Fruit fly (Drosophila melanogaster) whole organism, embryonic: ENCODE results near the gene Mtpalpha.

Source experiments
- Abd-B ChIP-seq: fragments of 200-800 bp; sonication (Bioruptor generic); optimal IDR thresholded peaks from 2 replicates; lab custom pipeline; 2018; ENCODE audit warnings: missing biosample characterization, mild to moderate bottlenecking, missing genetic modification characterization, moderate library complexity
- B-H1 ChIP-seq: fragments of 200-800 bp; sonication (Bioruptor generic); IDR thresholded peaks from 3 replicates; pipeline ENCODE4 v1.3.6; 2022; ENCODE audit warnings: missing biosample characterization, missing genetic modification characterization
- Bdp1 ChIP-seq: fragments of 200-800 bp; sonication (Bioruptor generic); optimal IDR thresholded peaks from 3 replicates; lab custom pipeline; 2016; ENCODE audit warnings: missing biosample characterization, missing genetic modification characterization
- Blimp-1 ChIP-seq: fragments of 200-800 bp; sonication (Bioruptor generic); optimal IDR thresholded peaks from 3 replicates; lab custom pipeline; 2018; ENCODE audit warnings: missing biosample characterization, missing genetic modification characterization, mild to moderate bottlenecking, moderate library complexity, missing genetic modification reagents
- CG10209 ChIP-seq: fragments of 200-800 bp; sonication (Bioruptor generic); optimal IDR thresholded peaks from 3 replicates; lab custom pipeline; 2017; ENCODE audit warnings: missing biosample characterization, mild to moderate bottlenecking, missing genetic modification characterization, missing genetic modification reagents
- CG10565 ChIP-seq: fragments of 200-800 bp; sonication (Bioruptor generic); optimal IDR thresholded peaks from 3 replicates; lab custom pipeline; 2016; ENCODE audit warnings: missing biosample characterization, mild to moderate bottlenecking, missing genetic modification characterization
- CG10979 ChIP-seq: fragments of 200-800 bp; sonication (Bioruptor generic); optimal IDR thresholded peaks from 2 replicates; lab custom pipeline; 2018; ENCODE audit warnings: missing biosample characterization, mild to moderate bottlenecking, missing genetic modification characterization, moderate library complexity
- CG12236 ChIP-seq: fragments of 200-800 bp; sonication (Bioruptor generic); optimal IDR thresholded peaks from 2 replicates; lab custom pipeline; 2016; ENCODE audit warnings: missing biosample characterization, missing genetic modification characterization
- CG12659 ChIP-seq: fragments of 200-800 bp; sonication (Bioruptor generic); optimal IDR thresholded peaks from 3 replicates; lab custom pipeline; 2017; ENCODE audit warnings: mild to moderate bottlenecking, missing biosample characterization, missing genetic modification reagents, missing genetic modification characterization
- CG17361 ChIP-seq: fragments of 200-800 bp; sonication (Bioruptor generic); IDR thresholded peaks from 3 replicates; pipeline ENCODE4 v1.3.6; 2022; ENCODE audit warnings: missing biosample characterization, missing genetic modification characterization
- CG17568 ChIP-seq: fragments of 200-800 bp; sonication (Bioruptor generic); optimal IDR thresholded peaks from 2 replicates; lab custom pipeline; 2018; ENCODE audit warnings: missing biosample characterization, mild to moderate bottlenecking, missing genetic modification characterization, moderate library complexity
- CG17829 ChIP-seq: fragments of 200-800 bp; optimal IDR thresholded peaks from 2 replicates; lab custom pipeline; 2019; ENCODE audit warnings: missing biosample characterization, mild to moderate bottlenecking, missing genetic modification characterization, moderate library complexity
- CG2129 ChIP-seq: fragments of 200-800 bp; sonication (Bioruptor generic); IDR thresholded peaks from 2 replicates; pipeline ENCODE4 v1.3.6; 2022; ENCODE audit warnings: missing biosample characterization, missing genetic modification characterization; ENCODE audit not compliant: partially characterized antibody
- CG30431 ChIP-seq: fragments of 200-800 bp; sonication (Bioruptor generic); optimal IDR thresholded peaks from 2 replicates; lab custom pipeline; 2017; ENCODE audit warnings: missing biosample characterization, missing genetic modification characterization
- CG31224 ChIP-seq: fragments of 200-800 bp; sonication (Bioruptor generic); IDR thresholded peaks from 2 replicates; pipeline ENCODE4 v1.3.6; 2022; ENCODE audit warnings: missing biosample characterization, missing genetic modification characterization
- CG31388 ChIP-seq: fragments of 200-800 bp; sonication (Bioruptor generic); optimal IDR thresholded peaks from 2 replicates; lab custom pipeline; 2016; ENCODE audit warnings: missing biosample characterization, missing genetic modification characterization
- CG32772 ChIP-seq: fragments of 200-800 bp; sonication (Bioruptor generic); IDR thresholded peaks from 2 replicates; pipeline ENCODE4 v1.3.6; 2022; ENCODE audit warnings: missing biosample characterization, missing genetic modification characterization
- CG3838 ChIP-seq: fragments of 200-800 bp; sonication (Bioruptor generic); optimal IDR thresholded peaks from 3 replicates; lab custom pipeline; 2016; ENCODE audit warnings: missing biosample characterization, missing genetic modification characterization
- CG6272 ChIP-seq: fragments of 200-800 bp; sonication (Bioruptor generic); IDR thresholded peaks from 2 replicates; pipeline ENCODE4 v1.3.6; 2022; ENCODE audit warnings: missing biosample characterization, missing genetic modification characterization
- CG6791 ChIP-seq: fragments of 200-800 bp; sonication (Bioruptor generic); IDR thresholded peaks from 3 replicates; pipeline ENCODE4 v1.3.6; 2022; ENCODE audit warnings: missing biosample characterization, missing genetic modification characterization; ENCODE audit not compliant: partially characterized antibody
- Chrac-16 ChIP-seq: fragments of 200-800 bp; sonication (Bioruptor generic); optimal IDR thresholded peaks from 3 replicates; lab custom pipeline; 2016; ENCODE audit warnings: missing biosample characterization, missing genetic modification characterization
- E2f2 ChIP-seq: fragments of 200-800 bp; sonication (Bioruptor generic); IDR thresholded peaks from 2 replicates; pipeline ENCODE4 v1.3.6; 2022; ENCODE audit warnings: missing biosample characterization, missing genetic modification characterization
- Myb ChIP-seq: fragments of 200-800 bp; sonication (Bioruptor generic); optimal IDR thresholded peaks from 2 replicates; lab custom pipeline; 2016; ENCODE audit warnings: missing biosample characterization, missing genetic modification characterization
- Oli ChIP-seq: fragments of 200-800 bp; sonication (Bioruptor generic); optimal IDR thresholded peaks from 2 replicates; lab custom pipeline; 2018; ENCODE audit warnings: missing biosample characterization, mild to moderate bottlenecking, missing genetic modification characterization, moderate library complexity
- Rx ChIP-seq: fragments of 200-800 bp; sonication (Bioruptor generic); IDR thresholded peaks from 2 replicates; pipeline ENCODE4 v1.3.6; 2022; ENCODE audit warnings: missing biosample characterization, missing genetic modification characterization
- Trl ChIP-seq, 3 experiments: fragments of >200 bp in 2 of 3; fragments of 200-800 bp in 1 of 3; sonication (Bioruptor generic) in 1 of 3; optimal IDR thresholded peaks; 2 replicates in 1 of 3; 3 replicates in 2 of 3; lab custom pipeline; 2016 to 2017; ENCODE audit warnings: missing biosample characterization in 1 of 3, missing genetic modification characterization in 1 of 3
- Xbp1 ChIP-seq: fragments of 200-800 bp; sonication (Bioruptor generic); optimal IDR thresholded peaks from 3 replicates; lab custom pipeline; 2016; ENCODE audit warnings: missing biosample characterization, mild to moderate bottlenecking, missing genetic modification characterization
- ac ChIP-seq: fragments of 200-800 bp; sonication (Bioruptor generic); optimal IDR thresholded peaks from 3 replicates; lab custom pipeline; 2017; ENCODE audit warnings: missing biosample characterization, mild to moderate bottlenecking, missing genetic modification characterization
- aop ChIP-seq: fragments of 200-800 bp; sonication (Bioruptor generic); IDR thresholded peaks from 2 replicates; pipeline ENCODE4 v1.3.6; 2022; ENCODE audit warnings: missing biosample characterization, missing genetic modification characterization
- ash1 ChIP-seq: fragments of 200-800 bp; sonication (Bioruptor generic); optimal IDR thresholded peaks from 2 replicates; lab custom pipeline; 2018; ENCODE audit warnings: missing biosample characterization, mild to moderate bottlenecking, missing genetic modification characterization
- chn ChIP-seq: fragments of 200-800 bp; sonication (Bioruptor generic); optimal IDR thresholded peaks from 2 replicates; lab custom pipeline; 2016; ENCODE audit warnings: missing biosample characterization, missing genetic modification characterization
- dpn ChIP-seq, 2 experiments: fragments of 200-800 bp; sonication (Bioruptor generic); optimal IDR thresholded peaks; 3 replicates each; lab custom pipeline; 2016; ENCODE audit warnings: missing biosample characterization in 2 of 2, missing genetic modification characterization in 2 of 2
- gfzf ChIP-seq: fragments of 200-800 bp; sonication (Bioruptor generic); optimal IDR thresholded peaks from 2 replicates; lab custom pipeline; 2016; ENCODE audit warnings: missing biosample characterization, mild to moderate bottlenecking, missing genetic modification characterization, moderate library complexity
- h ChIP-seq: fragments of >200 bp; optimal IDR thresholded peaks from 2 replicates; lab custom pipeline; 2017
- kni ChIP-seq: fragments of 200-800 bp; sonication (Bioruptor generic); optimal IDR thresholded peaks from 3 replicates; lab custom pipeline; 2017; ENCODE audit warnings: mild to moderate bottlenecking, missing biosample characterization, missing genetic modification reagents, missing genetic modification characterization
- lmd ChIP-seq: fragments of 200-800 bp; sonication (Bioruptor generic); IDR thresholded peaks from 2 replicates; pipeline ENCODE4 v1.3.6; 2022; ENCODE audit warnings: missing biosample characterization, missing genetic modification characterization
- odd ChIP-seq: fragments of 200-800 bp; sonication (Bioruptor generic); optimal IDR thresholded peaks from 2 replicates; lab custom pipeline; 2017; ENCODE audit warnings: missing biosample characterization, mild to moderate bottlenecking, missing genetic modification characterization
- pb ChIP-seq: fragments of 200-800 bp; sonication (Bioruptor generic); optimal IDR thresholded peaks from 3 replicates; lab custom pipeline; 2016; ENCODE audit warnings: missing biosample characterization, missing genetic modification characterization
- prd ChIP-seq, 3 experiments: fragments of >200 bp in 2 of 3; fragments of 200-800 bp in 1 of 3; sonication (Bioruptor generic) in 1 of 3; optimal IDR thresholded peaks in 2 of 3; IDR thresholded peaks in 1 of 3; 2 replicates in 2 of 3; 3 replicates in 1 of 3; pipeline versions ENCODE4 v1.3.6 to Lab custom; 2017 to 2022; ENCODE audit warnings: missing biosample characterization in 1 of 3, missing genetic modification characterization in 1 of 3
- psq ChIP-seq: fragments of 200-800 bp; sonication (Bioruptor generic); optimal IDR thresholded peaks from 2 replicates; lab custom pipeline; 2017; ENCODE audit warnings: missing biosample characterization, missing genetic modification characterization
- row ChIP-seq: fragments of 200-800 bp; sonication (Bioruptor generic); IDR thresholded peaks from 3 replicates; pipeline ENCODE4 v1.3.6; 2022; ENCODE audit warnings: missing biosample characterization, missing genetic modification characterization
- schlank ChIP-seq: fragments of 200-800 bp; sonication (Bioruptor generic); optimal IDR thresholded peaks from 2 replicates; lab custom pipeline; 2018; ENCODE audit warnings: missing biosample characterization, mild to moderate bottlenecking, missing genetic modification characterization
- sima ChIP-seq: fragments of 200-800 bp; sonication (Bioruptor generic); optimal IDR thresholded peaks from 2 replicates; lab custom pipeline; 2016; ENCODE audit warnings: missing biosample characterization, missing genetic modification characterization
- slbo ChIP-seq: fragments of 200-800 bp; sonication (Bioruptor generic); IDR thresholded peaks from 2 replicates; pipeline ENCODE4 v1.3.6; 2022; ENCODE audit warnings: missing biosample characterization, missing genetic modification characterization
- stwl ChIP-seq: fragments of 200-800 bp; sonication (Bioruptor generic); optimal IDR thresholded peaks from 3 replicates; lab custom pipeline; 2018; ENCODE audit warnings: missing biosample characterization, mild to moderate bottlenecking, missing genetic modification characterization, moderate library complexity
- trem ChIP-seq: fragments of 200-800 bp; optimal IDR thresholded peaks from 3 replicates; lab custom pipeline; 2019; ENCODE audit warnings: missing biosample characterization, mild to moderate bottlenecking, missing genetic modification characterization, moderate library complexity
- twi ChIP-seq: fragments of 200-800 bp; optimal IDR thresholded peaks from 2 replicates; lab custom pipeline; 2019; ENCODE audit warnings: missing biosample characterization, mild to moderate bottlenecking, missing genetic modification characterization, moderate library complexity
- unc-4 ChIP-seq: fragments of 200-800 bp; sonication (Bioruptor generic); IDR thresholded peaks from 2 replicates; pipeline ENCODE4 v1.3.6; 2022; ENCODE audit warnings: missing biosample characterization, missing genetic modification characterization; ENCODE audit not compliant: partially characterized antibody

Gene Mtpalpha

dm6 chr2L:9569588-9570434 lies 6.8 kb downstream of the Mtpalpha start (continued):
- TF ChIP-seq dpn (GFP tag; optimal IDR thresholded peaks at IDR 0.05; lab: Kevin White, UChicago), result peak; percentile 86 to 94
- no peak for TF ChIP-seq aop (GFP tag; lab: Robert Waterston, UW)
- no peak for TF ChIP-seq prd (optimal IDR thresholded peaks at IDR 0.05; lab: Kevin White, UChicago)
- peak; percentile 93 for TF ChIP-seq prd (GFP tag; IDR thresholded peaks at IDR 0.05; lab: Robert Waterston, UW)
- peak; percentile 89 for TF ChIP-seq psq (GFP tag; lab: Kevin White, UChicago)
- no peak for TF ChIP-seq gfzf
- TF ChIP-seq schlank (tag; lab: Kevin White, UChicago), result peak; percentile 83
- peak; percentile 96 for TF ChIP-seq Xbp1 (GFP tag; lab: Kevin White, UChicago)
- peak; percentile 96 for TF ChIP-seq CG17829
- TF ChIP-seq kni (GFP tag; lab: Kevin White, UChicago), result peak; percentile 42
- TF ChIP-seq stwl, result peak; percentile 56
- TF ChIP-seq ac (GFP tag; lab: Kevin White, UChicago), result peak; percentile 87
- peak; percentile 96 for TF ChIP-seq Abd-B (GFP tag; lab: Kevin White, UChicago)
- no peak for TF ChIP-seq Trl (optimal IDR thresholded peaks at IDR 0.05; lab: Kevin White, UChicago)
- peak; percentile 81 for TF ChIP-seq Trl (GFP tag; optimal IDR thresholded peaks at IDR 0.05; lab: Kevin White, UChicago)
- peak; percentile 94 for TF ChIP-seq row (GFP tag; lab: Robert Waterston, UW)
- TF ChIP-seq CG17568, result peak; percentile 92
- no peak for TF ChIP-seq CG6791 (GFP tag; lab: Robert Waterston, UW)
- peak; percentile 96 for TF ChIP-seq CG10979 (tag; lab: Kevin White, UChicago)
- peak; percentile 80 for TF ChIP-seq chn (GFP tag; lab: Kevin White, UChicago)
- peak; percentile 71 for TF ChIP-seq pb (GFP tag; lab: Kevin White, UChicago)
- TF ChIP-seq CG2129, result no peak
- TF ChIP-seq B-H1, result peak; percentile 82
- peak; percentile 76 for TF ChIP-seq E2f2
- TF ChIP-seq CG12659, result peak; percentile 98
- peak; percentile 98 for TF ChIP-seq odd (GFP tag; lab: Kevin White, UChicago)
- peak; percentile 98 for TF ChIP-seq CG10209 (GFP tag; lab: Kevin White, UChicago)
- peak; percentile 82 for TF ChIP-seq CG31224 (GFP tag; lab: Robert Waterston, UW)
- peak; percentile 46 for TF ChIP-seq Myb (GFP tag; lab: Kevin White, UChicago)
- peak; percentile 98 for TF ChIP-seq Oli (tag; lab: Kevin White, UChicago)
- peak; percentile 92 for TF ChIP-seq twi
- TF ChIP-seq lmd, result peak; percentile 93
- no peak; the same call in 1 of the 2 replicates for TF ChIP-seq unc-4 (GFP tag; lab: Robert Waterston, UW)
- TF ChIP-seq Chrac-16 (GFP tag; lab: Kevin White, UChicago), result peak; percentile 95
- no peak for TF ChIP-seq h
- peak; percentile 73; the same call in 1 of the 2 replicates for TF ChIP-seq CG6272 (GFP tag; lab: Robert Waterston, UW)
- TF ChIP-seq CG32772 (GFP tag; lab: Robert Waterston, UW), result peak; percentile 82
- TF ChIP-seq CG3838 (GFP tag; lab: Kevin White, UChicago), result peak; percentile 94
- peak; percentile 72 for TF ChIP-seq CG10565 (GFP tag; lab: Kevin White, UChicago)
- peak; percentile 90 for TF ChIP-seq slbo
- TF ChIP-seq CG30431, result peak; percentile 91
- TF ChIP-seq CG12236 (GFP tag; lab: Kevin White, UChicago), result peak; percentile 37
- no peak for TF ChIP-seq ash1 (GFP tag; lab: Kevin White, UChicago)
- peak; percentile 72 for TF ChIP-seq Rx (GFP tag; lab: Robert Waterston, UW)
- peak; percentile 78 for TF ChIP-seq Bdp1 (GFP tag; lab: Kevin White, UChicago)
- peak; percentile 91 for TF ChIP-seq trem (tag; lab: Kevin White, UChicago)
- TF ChIP-seq sima (GFP tag; lab: Kevin White, UChicago), result peak; percentile 52
- peak; percentile 93 for TF ChIP-seq Blimp-1 (GFP tag; lab: Kevin White, UChicago)
- peak; percentile 86 for TF ChIP-seq CG31388 (GFP tag; lab: Kevin White, UChicago)
- TF ChIP-seq CG17361 (GFP tag; lab: Robert Waterston, UW), result peak; percentile 99
